Worm (Caenorhabditis elegans) whole organism, L4/young adult: Measurements from ENCODE around the gene Y77E11A.16.

Source experiments
- dao-5 ChIP-seq: sonication (generic microtip); optimal IDR thresholded peaks from 2 replicates; lab custom pipeline; 2016; ENCODE audit warnings: missing genotype, missing genetic modification characterization, moderate library complexity, missing compliant biosample characterization
- him-1 ChIP-seq: sonication (generic microtip); optimal IDR thresholded peaks from 2 replicates; lab custom pipeline; 2016; ENCODE audit warnings: missing genotype, missing genetic modification reagents, missing genetic modification characterization, missing compliant biosample characterization

- TF ChIP-seq him-1 (tag; lab: Kevin White, UChicago) = no peak
- TF ChIP-seq dao-5 (tag; lab: Kevin White, UChicago) = no peak
Measured at ce11 chrIV:1456775-1457174, 28.4 kb upstream of the Y77E11A.16 start, which contains the start of gene nadk-1.
